Fruit fly (Drosophila melanogaster): ENCODE data around the gene hzg.

Gene hzg

DNA sequence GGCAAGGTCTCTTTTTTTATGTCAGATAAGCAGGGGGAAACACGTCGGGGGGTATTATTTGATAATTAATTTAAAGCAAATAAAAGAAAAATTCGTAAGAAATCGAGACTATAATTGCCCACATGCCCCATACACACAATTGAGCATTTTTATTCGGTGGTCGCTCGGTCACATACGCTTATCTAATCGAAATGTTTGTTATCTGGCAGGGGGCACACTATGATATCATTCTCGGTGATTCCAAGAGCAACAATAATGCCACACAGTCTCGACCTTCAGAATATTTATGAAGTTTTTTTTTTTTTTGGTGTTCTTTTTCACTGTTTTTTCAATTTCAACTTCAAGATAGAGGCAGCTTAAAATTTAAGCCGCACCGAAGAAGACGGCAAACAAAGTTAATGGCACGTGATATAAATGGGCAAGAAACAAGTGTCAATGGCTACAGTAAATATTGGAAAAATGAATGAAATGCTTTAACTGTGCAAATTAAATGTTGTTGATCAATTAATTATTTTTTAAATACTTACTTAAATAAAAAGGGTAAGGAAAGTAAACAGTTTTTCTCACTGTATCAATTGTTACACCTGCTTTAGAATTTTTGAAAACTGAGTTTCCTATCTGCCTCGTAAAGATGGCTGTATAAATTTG, 5.1 kb downstream of the hzg start (continued):
- no peak for TF ChIP-seq p53 (GFP tag; optimal IDR thresholded peaks at IDR 0.05)
- TF ChIP-seq slbo (GFP tag; IDR thresholded peaks at IDR 0.05): peak; percentile 79
- peak; percentile 59 for TF ChIP-seq unpg (GFP tag; optimal IDR thresholded peaks at IDR 0.05)
- TF ChIP-seq E2f2 (GFP tag; IDR thresholded peaks at IDR 0.05): peak; percentile 43
- TF ChIP-seq CG34224 (GFP tag; IDR thresholded peaks at IDR 0.05; ENCODE audit: partially characterized antibody): no peak
- no peak for TF ChIP-seq CG11723 (GFP tag; optimal IDR thresholded peaks at IDR 0.05)
- peak; percentile 12 for TF ChIP-seq Hr3 (GFP tag; optimal IDR thresholded peaks at IDR 0.05)
- peak in 1 of 2 experiments; percentile 41 for TF ChIP-seq Pdp1 (GFP tag; optimal IDR thresholded peaks at IDR 0.05)
- peak; percentile 18; the same call in 1 of the 2 replicates for TF ChIP-seq CG13287 (GFP tag; IDR thresholded peaks at IDR 0.05; ENCODE audit: partially characterized antibody)
- TF ChIP-seq Atf6 (GFP tag; IDR thresholded peaks at IDR 0.05): peak; percentile 87
- TF ChIP-seq sens (GFP tag): peak; percentile 82
- TF ChIP-seq Stat92E (GFP tag; optimal IDR thresholded peaks at IDR 0.05): peak in 1 of 3 experiments; percentile 37
- peak; percentile 11 for TF ChIP-seq bcd (GFP tag; optimal IDR thresholded peaks at IDR 0.05)
- no peak for TF ChIP-seq CTCF (GFP tag; optimal IDR thresholded peaks at IDR 0.05)
- peak; percentile 56; the same call in 1 of the 3 replicates for TF ChIP-seq CG11695 (GFP tag; IDR thresholded peaks at IDR 0.05)
- peak; percentile 24 for TF ChIP-seq HLH54F (GFP tag; optimal IDR thresholded peaks at IDR 0.05)
- TF ChIP-seq sisA (GFP tag; IDR thresholded peaks at IDR 0.05): no peak
- no peak for TF ChIP-seq CG6654 (GFP tag; optimal IDR thresholded peaks at IDR 0.05)
- 0 out of 3 replicates have a peak, but pooled peaks have one; percentile 26 for TF ChIP-seq Aef1 (GFP tag; IDR thresholded peaks at IDR 0.05)
- peak; percentile 24 for TF ChIP-seq CG13424 (tag; optimal IDR thresholded peaks at IDR 0.05)
- TF ChIP-seq dmrt99B (tag; optimal IDR thresholded peaks at IDR 0.05): no peak
- peak; percentile 30 for TF ChIP-seq CG12659 (GFP tag; optimal IDR thresholded peaks at IDR 0.05)
- peak; percentile 50 for TF ChIP-seq CG12391 (tag; optimal IDR thresholded peaks at IDR 0.05)
- peak in 1 of 2 experiments; percentile 52 for TF ChIP-seq dpn (GFP tag; optimal IDR thresholded peaks at IDR 0.05)
- peak; percentile 11 for TF ChIP-seq CG14710 (tag; optimal IDR thresholded peaks at IDR 0.05)
- peak; percentile 50 for TF ChIP-seq Hmr (GFP tag; optimal IDR thresholded peaks at IDR 0.05)
- peak; percentile 10 for TF ChIP-seq fu2 (GFP tag; optimal IDR thresholded peaks at IDR 0.05)
- no peak for TF ChIP-seq ase (GFP tag; IDR thresholded peaks at IDR 0.05)
- no peak for TF ChIP-seq ken (GFP tag; IDR thresholded peaks at IDR 0.05)
- no peak for TF ChIP-seq zf30C (GFP tag; optimal IDR thresholded peaks at IDR 0.05)
- TF ChIP-seq fd96Cb (tag; optimal IDR thresholded peaks at IDR 0.05): peak; percentile 6
- peak; percentile 19 for TF ChIP-seq CG10267 (tag; optimal IDR thresholded peaks at IDR 0.05)
- no peak for TF ChIP-seq Trl (optimal IDR thresholded peaks at IDR 0.05)
- TF ChIP-seq Trl (GFP tag; optimal IDR thresholded peaks at IDR 0.05): no peak
- TF ChIP-seq Hr51 (GFP tag; optimal IDR thresholded peaks at IDR 0.05): peak; percentile 49 to 65
- peak; percentile 40; the same call in 1 of the 2 replicates for TF ChIP-seq HLH3B (GFP tag; IDR thresholded peaks at IDR 0.05)
- no peak for TF ChIP-seq knrl (GFP tag; IDR thresholded peaks at IDR 0.05; ENCODE audit: partially characterized antibody)
- TF ChIP-seq CG17829 (tag; optimal IDR thresholded peaks at IDR 0.05): peak; percentile 37
- peak; percentile 65 for TF ChIP-seq CG3281 (GFP tag; optimal IDR thresholded peaks at IDR 0.05)
- peak; percentile 24 for TF ChIP-seq CG5180 (GFP tag; optimal IDR thresholded peaks at IDR 0.05)
- no peak for TF ChIP-seq gsb (GFP tag; IDR thresholded peaks at IDR 0.05)
- peak; percentile 41 for TF ChIP-seq CG12769 (tag; optimal IDR thresholded peaks at IDR 0.05)
- no peak for TF ChIP-seq Tbp (GFP tag; optimal IDR thresholded peaks at IDR 0.05)
- peak; percentile 59 for TF ChIP-seq CG9727 (GFP tag; optimal IDR thresholded peaks at IDR 0.05)
- no peak for TF ChIP-seq maf-S (GFP tag; optimal IDR thresholded peaks at IDR 0.05)
- TF ChIP-seq CoRest (tag; optimal IDR thresholded peaks at IDR 0.05): peak; percentile 32
- TF ChIP-seq Ets97D (GFP tag; optimal IDR thresholded peaks at IDR 0.05): no peak
- no peak for TF ChIP-seq NK7.1 (GFP tag; optimal IDR thresholded peaks at IDR 0.05)
- TF ChIP-seq pita (GFP tag; optimal IDR thresholded peaks at IDR 0.05): no peak
- 0 out of 2 replicates have a peak, but pooled peaks have one; percentile 32 for TF ChIP-seq CG11085 (GFP tag; IDR thresholded peaks at IDR 0.05)
